Worm (Caenorhabditis elegans) whole organism, midembryonic: ENCODE data around the gene R11G1.11.

Experiments
- med-1 ChIP-seq: sonication (generic microtip); optimal IDR thresholded peaks from 2 replicates; lab custom pipeline; 2017; ENCODE audit warnings: missing genetic modification characterization, mild to moderate bottlenecking, missing compliant biosample characterization, antibody characterized with exemption, missing genetic modification reagents; ENCODE audit not compliant: insufficient read depth
- tab-1 ChIP-seq: fragments of 200-800 bp; sonication (Bioruptor generic); IDR thresholded peaks from 2 replicates; pipeline ENCODE4 v1.3.6; 2022; ENCODE audit warnings: missing genetic modification characterization, missing compliant biosample characterization

DNA sequence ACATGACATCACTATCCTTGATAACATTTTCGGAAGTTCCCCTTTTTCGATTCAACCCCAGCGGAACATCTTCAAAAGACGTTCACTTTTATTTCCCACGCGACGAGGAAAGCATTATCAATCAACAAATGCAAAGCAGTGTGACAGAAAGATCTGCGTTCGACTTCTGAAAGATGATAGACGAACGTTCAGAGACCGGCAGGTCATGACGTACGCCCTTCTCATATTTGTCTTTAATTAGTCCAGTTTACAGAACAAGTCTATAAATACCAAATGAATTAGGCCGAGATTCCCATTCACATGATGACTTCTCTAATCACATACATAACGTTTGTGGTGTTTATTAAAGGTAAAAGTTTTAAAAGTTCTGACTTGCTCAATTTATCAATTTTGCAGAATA, at the start of gene R11G1.11:
- no peak for TF ChIP-seq tab-1 (GFP tag; lab: Robert Waterston, UW)
- no peak for TF ChIP-seq med-1 (GFP tag; lab: Kevin White, UChicago)
